Worm (Caenorhabditis elegans): ENCODE results near the gene C53A5.2.

C53A5.2 gene

ce11 chrV:14556187-14556586 lies 33.2 kb upstream of the C53A5.2 start, which contains the start of gene srg-47:
Gene srg-47, minus strand, starts transcription at chrV:14556287.
- TF ChIP-seq snpc-1.2 (GFP tag; IDR thresholded peaks at IDR 0.05) (no peak), sdz-12 (GFP tag; optimal IDR thresholded peaks at IDR 0.05) (no peak), spr-3 (GFP tag; optimal IDR thresholded peaks at IDR 0.05) (no peak), dmd-8 (GFP tag; IDR thresholded peaks at IDR 0.05) (no peak), daf-12 (tag; optimal IDR thresholded peaks at IDR 0.05) (no peak), D1046.2 (GFP tag; IDR thresholded peaks at IDR 0.05) (no peak), nhr-111 (GFP tag; optimal IDR thresholded peaks at IDR 0.05) (no peak), vab-7 (GFP tag; IDR thresholded peaks at IDR 0.05) (no peak)

- no peak for TF ChIP-seq nhr-237 (tag; optimal IDR thresholded peaks at IDR 0.05)
- TF ChIP-seq spr-1 (tag; optimal IDR thresholded peaks at IDR 0.05) = no peak
- peak in 1 of 2 experiments; percentile 63 for TF ChIP-seq unc-62 (GFP tag; optimal IDR thresholded peaks at IDR 0.05 in 1 of 2)
- no peak for TF ChIP-seq unc-62 (tag; optimal IDR thresholded peaks at IDR 0.05)
- TF ChIP-seq F37D6.2 (tag; optimal IDR thresholded peaks at IDR 0.05) = no peak
- no peak for TF ChIP-seq ztf-11 (tag; optimal IDR thresholded peaks at IDR 0.05)
- no peak for TF ChIP-seq cey-2 (tag; optimal IDR thresholded peaks at IDR 0.05; ENCODE audit: borderline replicate concordance, insufficient read depth)
- peak; percentile 6 for TF ChIP-seq nhr-28 (tag; optimal IDR thresholded peaks at IDR 0.05)
- no peak for TF ChIP-seq hif-1 (tag; optimal IDR thresholded peaks at IDR 0.05)
- TF ChIP-seq nhr-111 (GFP tag; optimal IDR thresholded peaks at IDR 0.05) = no peak
Observed at ce11 chrV:14548510-14548909, 25.5 kb upstream of the C53A5.2 start.

- no peak for TF ChIP-seq tag-97 (GFP tag; IDR thresholded peaks at IDR 0.05)
- no peak for TF ChIP-seq Y48G9A.11 (GFP tag; IDR thresholded peaks at IDR 0.05)
- no peak for TF ChIP-seq attf-4 (tag; optimal IDR thresholded peaks at IDR 0.05)
- TF ChIP-seq dpl-1 (GFP tag; optimal IDR thresholded peaks at IDR 0.05) = no peak
- no peak for TF ChIP-seq madf-9 (GFP tag; conservative IDR thresholded peaks at IDR 0.05)
Observed at ce11 chrV:14546569-14546968, 23.6 kb upstream of the C53A5.2 start, which contains the start of gene C53A5.13. Gene C53A5.13, plus strand, starts transcription at chrV:14546869.

ce11 chrV:14545816-14546283 lies 22.8 kb upstream of the C53A5.2 start, which contains the start of gene rike-1:
Gene rike-1, minus strand, starts transcription at chrV:14545866.
- TF ChIP-seq ceh-28 (tag; optimal IDR thresholded peaks at IDR 0.05) (peak; percentile 28), lsy-2 (tag; optimal IDR thresholded peaks at IDR 0.05) (peak in 1 of 2 experiments; percentile 24), mep-1 (tag; optimal IDR thresholded peaks at IDR 0.05) (peak; percentile 3), nhr-111 (GFP tag; optimal IDR thresholded peaks at IDR 0.05) (no peak), duxl-1 (tag; optimal IDR thresholded peaks at IDR 0.05; ENCODE audit: poor library complexity) (no peak), unc-130 (GFP tag; optimal IDR thresholded peaks at IDR 0.05) (peak; percentile 22), lin-38 (GFP tag; IDR thresholded peaks at IDR 0.05) (peak; percentile 71), T20F7.1 (GFP tag; optimal IDR thresholded peaks at IDR 0.05) (no peak)

ce11 chrV:14542138-14542537 lies 19.1 kb upstream of the C53A5.2 start:
- TF ChIP-seq nhr-48 (tag; optimal IDR thresholded peaks at IDR 0.05) (no peak), zfp-2 (tag; optimal IDR thresholded peaks at IDR 0.05) (no peak), lin-1 (GFP tag; IDR thresholded peaks at IDR 0.05) (peak; percentile 43; the same call in 1 of the 2 replicates), daf-12 (tag; optimal IDR thresholded peaks at IDR 0.05) (no peak), tra-1 (GFP tag; IDR thresholded peaks at IDR 0.05) (peak; percentile 50; the same call in 1 of the 2 replicates), ceh-62 (tag; optimal IDR thresholded peaks at IDR 0.05) (no peak), nhr-77 (tag; optimal IDR thresholded peaks at IDR 0.05) (peak; percentile 65), dmd-9 (GFP tag; IDR thresholded peaks at IDR 0.05) (no peak), daf-19 (GFP tag; conservative IDR thresholded peaks at IDR 0.05) (no peak), unc-62 (GFP tag; optimal IDR thresholded peaks at IDR 0.05 in 1 of 2) (no peak), unc-62 (tag; optimal IDR thresholded peaks at IDR 0.05) (no peak), php-3 (GFP tag; IDR thresholded peaks at IDR 0.05) (0 out of 2 replicates have a peak, but pooled peaks have one; percentile 40), nhr-76 (tag; optimal IDR thresholded peaks at IDR 0.05) (no peak), lin-38 (GFP tag; IDR thresholded peaks at IDR 0.05) (no peak), mdl-1 (tag; optimal IDR thresholded peaks at IDR 0.05) (no peak), nhr-28 (tag; optimal IDR thresholded peaks at IDR 0.05) (peak; percentile 86), snpc-1.2 (GFP tag; IDR thresholded peaks at IDR 0.05) (no peak), Y48G9A.11 (GFP tag; IDR thresholded peaks at IDR 0.05) (no peak), nhr-42 (GFP tag; IDR thresholded peaks at IDR 0.05) (no peak), lim-7 (GFP tag; IDR thresholded peaks at IDR 0.05) (no peak), pqm-1 (tag; optimal IDR thresholded peaks at IDR 0.05) (peak; percentile 94), ceh-44 (GFP tag; IDR thresholded peaks at IDR 0.05) (no peak)

Data from whole organism, L4 larva.